Worm (Caenorhabditis elegans) whole organism, L4 larva: Measurements from ENCODE around the gene F41G3.6.

Experiments used
- F10B5.3 ChIP-seq: sonication (generic microtip); optimal IDR thresholded peaks from 2 replicates; lab custom pipeline; 2016; ENCODE audit warnings: mild to moderate bottlenecking, missing genetic modification characterization, missing compliant biosample characterization
- F37D6.2 ChIP-seq: sonication (generic microtip); optimal IDR thresholded peaks from 2 replicates; lab custom pipeline; 2016; ENCODE audit warnings: mild to moderate bottlenecking, missing genetic modification characterization, missing compliant biosample characterization
- Y5F2A.4 ChIP-seq: fragments of 200-800 bp; sonication (Bioruptor generic); optimal IDR thresholded peaks from 2 replicates; lab custom pipeline; 2018; ENCODE audit warnings: mild to moderate bottlenecking, missing genetic modification characterization, missing compliant biosample characterization
- ZK337.2 ChIP-seq: fragments of 200-800 bp; sonication (Bioruptor generic); IDR thresholded peaks from 2 replicates; pipeline ENCODE4 v1.3.6; 2022; ENCODE audit warnings: missing genetic modification reagents, missing genetic modification characterization, missing compliant biosample characterization
- ceh-20 ChIP-seq: fragments of 200-800 bp; sonication (Bioruptor generic); IDR thresholded peaks from 2 replicates; pipeline ENCODE4 v1.3.6; 2022; ENCODE audit warnings: missing genetic modification reagents, missing genetic modification characterization, missing compliant biosample characterization
- ceh-62 ChIP-seq: sonication (generic microtip); optimal IDR thresholded peaks from 2 replicates; lab custom pipeline; 2017; ENCODE audit warnings: missing biosample characterization, missing genetic modification characterization
- daf-16 ChIP-seq, 3 experiments: sonication (generic microtip); optimal IDR thresholded peaks; 2 replicates each; lab custom pipeline; 2016 to 2017; ENCODE audit warnings: missing genetic modification characterization in 3 of 3, missing genetic modification reagents in 3 of 3, mild to moderate bottlenecking in 2 of 3, missing compliant biosample characterization in 2 of 3, missing biosample characterization in 1 of 3, moderate library complexity in 1 of 3
- dmd-6 ChIP-seq: fragments of 200-800 bp; sonication (Bioruptor generic); IDR thresholded peaks from 2 replicates; pipeline ENCODE4 v1.3.6; 2022; ENCODE audit warnings: missing genetic modification reagents, missing genetic modification characterization, missing compliant biosample characterization
- dmd-8 ChIP-seq: fragments of 200-800 bp; sonication (Bioruptor generic); IDR thresholded peaks from 2 replicates; pipeline ENCODE4 v1.3.6; 2022; ENCODE audit warnings: missing genetic modification characterization, missing compliant biosample characterization
- dpl-1 ChIP-seq: fragments of 150-350 bp; optimal IDR thresholded peaks from 2 replicates; lab custom pipeline; 2014; ENCODE audit warnings: missing biosample characterization, missing genetic modification reagents, missing genetic modification characterization
- fos-1 ChIP-seq: fragments of 150-350 bp; optimal IDR thresholded peaks from 2 replicates; lab custom pipeline; 2014; ENCODE audit warnings: missing biosample characterization, missing genetic modification characterization
- hlh-11 ChIP-seq: fragments of 200-800 bp; sonication (Bioruptor generic); optimal IDR thresholded peaks from 2 replicates; lab custom pipeline; 2018; ENCODE audit warnings: mild to moderate bottlenecking, missing genetic modification characterization, missing compliant biosample characterization
- hmg-1.1 ChIP-seq: fragments of 200-800 bp; sonication (Bioruptor generic); IDR thresholded peaks from 2 replicates; pipeline ENCODE4 v1.3.6; 2022; ENCODE audit warnings: missing genetic modification reagents, missing genetic modification characterization, missing compliant biosample characterization
- lin-13 ChIP-seq: fragments of 150-350 bp; optimal IDR thresholded peaks from 2 replicates; lab custom pipeline; 2014; ENCODE audit warnings: missing biosample characterization, missing genetic modification reagents, missing genetic modification characterization
- lin-39 ChIP-seq: fragments of 150-350 bp; optimal IDR thresholded peaks from 2 replicates; lab custom pipeline; 2014; ENCODE audit warnings: missing biosample characterization, missing genetic modification reagents, missing genetic modification characterization
- lir-3 ChIP-seq: sonication (generic microtip); optimal IDR thresholded peaks from 2 replicates; lab custom pipeline; 2016; ENCODE audit warnings: mild to moderate bottlenecking, missing genetic modification characterization, missing compliant biosample characterization
- mep-1 ChIP-seq: fragments of 150-350 bp; sonication (generic microtip); optimal IDR thresholded peaks from 3 replicates; lab custom pipeline; 2014; ENCODE audit warnings: missing biosample characterization, missing genetic modification characterization
- mxl-3 ChIP-seq: fragments of 200-800 bp; sonication (Bioruptor generic); optimal IDR thresholded peaks from 2 replicates; lab custom pipeline; 2018; ENCODE audit warnings: mild to moderate bottlenecking, missing genetic modification characterization, missing compliant biosample characterization
- nhr-102 ChIP-seq: sonication (generic microtip); optimal IDR thresholded peaks from 2 replicates; lab custom pipeline; 2016; ENCODE audit warnings: mild to moderate bottlenecking, missing genetic modification characterization, moderate library complexity, missing compliant biosample characterization
- nhr-25 ChIP-seq: sonication (generic microtip); optimal IDR thresholded peaks from 2 replicates; lab custom pipeline; 2017; ENCODE audit warnings: missing genetic modification characterization, mild to moderate bottlenecking, missing compliant biosample characterization, antibody characterized with exemption, moderate library complexity, borderline replicate concordance; ENCODE audit not compliant: insufficient read depth
- nhr-42 ChIP-seq: fragments of 200-800 bp; sonication (Bioruptor generic); IDR thresholded peaks from 2 replicates; pipeline ENCODE4 v1.3.6; 2022; ENCODE audit warnings: missing genetic modification characterization, missing compliant biosample characterization
- nhr-77 ChIP-seq: fragments of 150-350 bp; optimal IDR thresholded peaks from 2 replicates; lab custom pipeline; 2014; ENCODE audit warnings: missing biosample characterization, missing genetic modification characterization
- rbr-2 ChIP-seq: sonication (generic microtip); optimal IDR thresholded peaks from 2 replicates; lab custom pipeline; 2016; ENCODE audit warnings: missing genotype, missing genetic modification characterization, missing compliant biosample characterization
- saeg-2 ChIP-seq: fragments of 200-800 bp; sonication (Bioruptor generic); IDR thresholded peaks from 2 replicates; pipeline ENCODE4 v1.3.6; 2022; ENCODE audit warnings: missing genetic modification reagents, missing genetic modification characterization, missing compliant biosample characterization
- set-16 ChIP-seq: fragments of 200-800 bp; sonication (Bioruptor generic); IDR thresholded peaks from 2 replicates; pipeline ENCODE4 v1.3.6; 2022; ENCODE audit warnings: missing genetic modification reagents, missing genetic modification characterization, missing compliant biosample characterization
- snpc-1.2 ChIP-seq: fragments of 200-800 bp; sonication (Bioruptor generic); IDR thresholded peaks from 2 replicates; pipeline ENCODE4 v1.3.6; 2022; ENCODE audit warnings: missing genetic modification reagents, missing genetic modification characterization, missing compliant biosample characterization
- spr-3 ChIP-seq: fragments of 200-800 bp; sonication (Bioruptor generic); optimal IDR thresholded peaks from 2 replicates; lab custom pipeline; 2018; ENCODE audit warnings: mild to moderate bottlenecking, missing genetic modification characterization, missing compliant biosample characterization
- tra-1 ChIP-seq: fragments of 200-800 bp; sonication (Bioruptor generic); IDR thresholded peaks from 2 replicates; pipeline ENCODE4 v1.3.6; 2022; ENCODE audit warnings: missing genetic modification reagents, missing genetic modification characterization, missing compliant biosample characterization
- unc-130 ChIP-seq: sonication (generic microtip); optimal IDR thresholded peaks from 2 replicates; lab custom pipeline; 2016; ENCODE audit warnings: missing genetic modification reagents, missing genetic modification characterization, missing compliant biosample characterization
- unc-39 ChIP-seq: sonication (generic microtip); optimal IDR thresholded peaks from 2 replicates; lab custom pipeline; 2017; ENCODE audit warnings: missing biosample characterization, missing genetic modification characterization
- vab-7 ChIP-seq: fragments of 200-800 bp; sonication (Bioruptor generic); IDR thresholded peaks from 2 replicates; pipeline ENCODE4 v1.3.6; 2022; ENCODE audit warnings: missing genetic modification reagents, missing genetic modification characterization, missing compliant biosample characterization
- zfp-2 ChIP-seq: sonication (generic microtip); optimal IDR thresholded peaks from 2 replicates; lab custom pipeline; 2016; ENCODE audit warnings: mild to moderate bottlenecking, missing genetic modification characterization, missing compliant biosample characterization
- ztf-11 ChIP-seq: fragments of 150-350 bp; optimal IDR thresholded peaks from 2 replicates; lab custom pipeline; 2014; ENCODE audit warnings: missing biosample characterization, missing genetic modification characterization

Gene F41G3.6

ce11 chrII:6749422-6749821, 6.7 kb downstream of the F41G3.6 start, which contains the start of gene F41G3.10:
F41G3.10 (minus strand) TSS chrII:6749522.
- TF ChIP-seq F10B5.3 (tag; lab: Kevin White, UChicago) (no peak), dpl-1 (no peak), hmg-1.1 (GFP tag; lab: Robert Waterston, UW) (no peak), hlh-11 (tag; lab: Kevin White, UChicago) (no peak), spr-3 (GFP tag; lab: Kevin White, UChicago) (no peak), dmd-6 (no peak)

ce11 chrII:6750929-6751328, 8.2 kb downstream of the F41G3.6 start, which contains the start of gene F41G3.20:
F41G3.20 (minus strand) TSS chrII:6751029.
- no peak for TF ChIP-seq hmg-1.1 (GFP tag; lab: Robert Waterston, UW)
- TF ChIP-seq unc-130 (GFP tag; lab: Kevin White, UChicago) = no peak
- no peak for TF ChIP-seq mep-1
- TF ChIP-seq lir-3 (tag; lab: Kevin White, UChicago) = no peak
- no peak for TF ChIP-seq ceh-20 (GFP tag; lab: Robert Waterston, UW)
- TF ChIP-seq nhr-77 = no peak
- TF ChIP-seq Y5F2A.4 (GFP tag; lab: Kevin White, UChicago) = no peak

- TF ChIP-seq nhr-25 = no peak
- no peak for TF ChIP-seq tra-1 (GFP tag; lab: Robert Waterston, UW)
- TF ChIP-seq ceh-62 (tag; lab: Kevin White, UChicago) = no peak
- TF ChIP-seq unc-39 (tag; lab: Kevin White, UChicago) = no peak
- TF ChIP-seq rbr-2 (tag; lab: Kevin White, UChicago) = no peak
- no peak for TF ChIP-seq spr-3 (GFP tag; lab: Kevin White, UChicago)
- no peak for TF ChIP-seq mxl-3 (GFP tag; lab: Kevin White, UChicago)
- no peak for TF ChIP-seq ceh-20 (GFP tag; lab: Robert Waterston, UW)
Measured at ce11 chrII:6752027-6752426, 9.3 kb downstream of the F41G3.6 start, which contains the start of gene F41G3.19. F41G3.19 (minus strand) TSS chrII:6752127.

- TF ChIP-seq hlh-11 (tag; lab: Kevin White, UChicago) = no peak
- TF ChIP-seq lin-13 (GFP tag; lab: Kevin White, UChicago) = no peak
- TF ChIP-seq, all 104 proteins: peak for 0
Measured at ce11 chrII:6752850-6753249, 10.1 kb downstream of the F41G3.6 start, which contains the start of gene F41G3.21. F41G3.21 (minus strand) TSS chrII:6752950.

ce11 chrII:6754671-6755224, 12.0 kb downstream of the F41G3.6 start, which contains the start of the genes srx-95 and fis-1:
srx-95 (minus strand) TSS chrII:6754771.
fis-1 (plus strand) TSS chrII:6755174.
- no peak for TF ChIP-seq dmd-8

- TF ChIP-seq ztf-11 (tag; lab: Kevin White, UChicago) = no peak
- no peak for TF ChIP-seq unc-130 (GFP tag; lab: Kevin White, UChicago)
- no peak for TF ChIP-seq lin-13 (GFP tag; lab: Kevin White, UChicago)
- TF ChIP-seq F37D6.2 = no peak
- no peak for TF ChIP-seq zfp-2 (tag; lab: Kevin White, UChicago)
- TF ChIP-seq dmd-6 = no peak
- no peak for TF ChIP-seq nhr-42 (GFP tag; lab: Robert Waterston, UW)
- TF ChIP-seq spr-3 (GFP tag; lab: Kevin White, UChicago) = no peak
- TF ChIP-seq fos-1 (tag; lab: Kevin White, UChicago) = no peak
- TF ChIP-seq set-16 (GFP tag; lab: Robert Waterston, UW) = no peak
- no peak for TF ChIP-seq daf-16 (GFP tag; optimal IDR thresholded peaks at IDR 0.05; lab: Kevin White, UChicago)
- TF ChIP-seq daf-16 (tag; optimal IDR thresholded peaks at IDR 0.05; lab: Kevin White, UChicago) = no peak
- TF ChIP-seq tra-1 (GFP tag; lab: Robert Waterston, UW) = no peak
- no peak for TF ChIP-seq ZK337.2
- no peak for TF ChIP-seq vab-7 (GFP tag; lab: Robert Waterston, UW)
- no peak for TF ChIP-seq lir-3 (tag; lab: Kevin White, UChicago)
- TF ChIP-seq snpc-1.2 (GFP tag; lab: Robert Waterston, UW) = no peak
- TF ChIP-seq lin-39 (tag; lab: Kevin White, UChicago) = no peak
- no peak for TF ChIP-seq nhr-102 (tag; lab: Kevin White, UChicago)
- TF ChIP-seq saeg-2 = no peak
Measured at ce11 chrII:6756232-6756631, 13.5 kb downstream of the F41G3.6 start, which contains the start of gene F41G3.3. F41G3.3 (plus strand) TSS chrII:6756532.
